Worm (Caenorhabditis elegans) whole organism, L2 larva: ENCODE data around the gene R07H5.11.

Experiments used
- R02D3.7 ChIP-seq: fragments of 150-350 bp; optimal IDR thresholded peaks from 2 replicates; lab custom pipeline; 2014; ENCODE audit warnings: missing biosample characterization, missing genetic modification characterization
- ZK546.5 ChIP-seq: sonication (generic microtip); optimal IDR thresholded peaks from 2 replicates; lab custom pipeline; 2017; ENCODE audit warnings: missing biosample characterization, missing genetic modification characterization
- aly-2 ChIP-seq: fragments of 150-350 bp; optimal IDR thresholded peaks from 2 replicates; lab custom pipeline; 2014; ENCODE audit warnings: missing biosample characterization, missing genetic modification characterization
- ceh-16 ChIP-seq: fragments of 150-350 bp; optimal IDR thresholded peaks from 2 replicates; lab custom pipeline; 2014; ENCODE audit warnings: missing biosample characterization, missing genetic modification characterization
- elt-1 ChIP-seq: fragments of 150-350 bp; optimal IDR thresholded peaks from 2 replicates; lab custom pipeline; 2014; ENCODE audit warnings: missing biosample characterization, missing genetic modification characterization
- lin-13 ChIP-seq: fragments of 150-350 bp; optimal IDR thresholded peaks from 2 replicates; lab custom pipeline; 2014; ENCODE audit warnings: missing biosample characterization, missing genetic modification reagents, missing genetic modification characterization
- lsy-2 ChIP-seq, 2 experiments: fragments of 150-350 bp in 1 of 2; sonication (generic microtip) in 1 of 2; optimal IDR thresholded peaks; 2 replicates each; lab custom pipeline; 2014 to 2017; ENCODE audit warnings: missing biosample characterization in 2 of 2, missing genetic modification characterization in 2 of 2
- nhr-12 ChIP-seq: fragments of 150-350 bp; optimal IDR thresholded peaks from 2 replicates; lab custom pipeline; 2014; ENCODE audit warnings: missing biosample characterization, missing genetic modification characterization
- zag-1 ChIP-seq: fragments of 150-350 bp; optimal IDR thresholded peaks from 2 replicates; lab custom pipeline; 2014; ENCODE audit warnings: missing biosample characterization, missing genetic modification characterization
- ztf-11 ChIP-seq: sonication (generic microtip); optimal IDR thresholded peaks from 2 replicates; lab custom pipeline; 2017; ENCODE audit warnings: missing biosample characterization, missing genetic modification characterization
- ztf-4 ChIP-seq: fragments of 150-350 bp; optimal IDR thresholded peaks from 2 replicates; lab custom pipeline; 2014; ENCODE audit warnings: missing biosample characterization, missing genetic modification characterization

- no peak for TF ChIP-seq R02D3.7 (tag; lab: Kevin White, UChicago)
- no peak for TF ChIP-seq ZK546.5 (tag; lab: Kevin White, UChicago)
- TF ChIP-seq lin-13 = no peak
- TF ChIP-seq nhr-12 = no peak
- no peak for TF ChIP-seq elt-1 (tag; lab: Kevin White, UChicago)
- no peak for TF ChIP-seq lsy-2 (tag; optimal IDR thresholded peaks at IDR 0.05; lab: Kevin White, UChicago)
- no peak for TF ChIP-seq zag-1 (tag; lab: Kevin White, UChicago)
- no peak for TF ChIP-seq ztf-4 (tag; lab: Kevin White, UChicago)
- no peak for TF ChIP-seq aly-2
- no peak for TF ChIP-seq ztf-11 (tag; lab: Kevin White, UChicago)
- no peak for TF ChIP-seq ceh-16 (tag; lab: Kevin White, UChicago)
These were observed 33.2 kb downstream of the R07H5.11 start for ce11 chrIV:11235755-11236154.
